Fruit fly (Drosophila melanogaster) whole organism, prepupa: Measurements from ENCODE around the gene comm3.

Source experiments
- CG10631 ChIP-seq: fragments of 200-800 bp; sonication (Bioruptor generic); optimal IDR thresholded peaks from 2 replicates; lab custom pipeline; 2016; ENCODE audit warnings: missing biosample characterization, missing genetic modification characterization
- CG10669 ChIP-seq: fragments of 200-800 bp; sonication (Bioruptor generic); optimal IDR thresholded peaks from 3 replicates; lab custom pipeline; 2018; ENCODE audit warnings: missing biosample characterization, mild to moderate bottlenecking, missing genetic modification characterization, moderate library complexity
- CG11762 ChIP-seq: fragments of 200-800 bp; sonication (Bioruptor generic); optimal IDR thresholded peaks from 3 replicates; lab custom pipeline; 2016; ENCODE audit warnings: missing biosample characterization, missing genetic modification characterization; ENCODE audit not compliant: insufficient read depth
- CG7368 ChIP-seq: fragments of 200-800 bp; sonication (Bioruptor generic); optimal IDR thresholded peaks from 3 replicates; lab custom pipeline; 2016; ENCODE audit warnings: missing biosample characterization, missing genetic modification characterization
- CG8319 ChIP-seq: fragments of 200-800 bp; sonication (Bioruptor generic); optimal IDR thresholded peaks from 3 replicates; lab custom pipeline; 2016; ENCODE audit warnings: missing biosample characterization, missing genetic modification characterization
- Eip75B ChIP-seq: fragments of 200-800 bp; sonication (Bioruptor generic); optimal IDR thresholded peaks from 3 replicates; lab custom pipeline; 2016; ENCODE audit warnings: missing biosample characterization, missing genetic modification characterization
- Hr38 ChIP-seq: sonication (Bioruptor generic); optimal IDR thresholded peaks from 2 replicates; lab custom pipeline; 2016; ENCODE audit warnings: missing biosample characterization, missing genetic modification characterization
- dsx ChIP-seq: fragments of 200-800 bp; optimal IDR thresholded peaks from 3 replicates; lab custom pipeline; 2019; ENCODE audit warnings: missing biosample characterization, mild to moderate bottlenecking, missing genetic modification characterization, moderate library complexity; ENCODE audit not compliant: poor library complexity, severe bottlenecking
- esn ChIP-seq: fragments of 200-800 bp; sonication (Bioruptor generic); optimal IDR thresholded peaks from 2 replicates; lab custom pipeline; 2016; ENCODE audit warnings: missing biosample characterization, mild to moderate bottlenecking, missing genetic modification characterization, moderate library complexity
- fd85E ChIP-seq: fragments of 200-800 bp; sonication (Bioruptor generic); optimal IDR thresholded peaks from 3 replicates; lab custom pipeline; 2016; ENCODE audit warnings: missing biosample characterization, missing genetic modification characterization

DNA sequence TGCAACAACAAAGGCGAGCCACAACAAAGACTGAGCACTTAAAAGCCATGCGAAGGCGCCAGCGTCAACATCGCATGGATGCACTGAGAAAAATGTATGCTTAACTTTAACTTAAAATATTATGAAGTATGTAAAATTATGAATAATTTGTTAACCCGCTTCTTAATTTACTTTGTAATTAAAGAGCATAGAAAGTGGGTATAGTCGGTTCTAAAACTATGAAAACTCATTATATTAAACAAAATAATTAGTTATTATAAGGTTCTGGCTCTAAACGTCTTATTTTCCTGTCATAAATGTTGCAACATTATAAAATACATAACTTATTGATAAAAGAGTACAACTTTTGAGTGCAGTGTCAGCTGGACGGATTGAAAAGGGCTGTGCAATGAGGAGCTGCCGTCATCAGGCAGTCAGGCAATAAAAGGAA lies 6.0 kb downstream of the comm3 start:
- TF ChIP-seq CG8319 (GFP tag; lab: Kevin White, UChicago) (peak; percentile 37), dsx (GFP tag; lab: Kevin White, UChicago) (peak; percentile 17), CG10669 (peak; percentile 66), esn (GFP tag; lab: Kevin White, UChicago) (peak; percentile 73), CG7368 (GFP tag; lab: Kevin White, UChicago) (peak; percentile 0), CG10631 (GFP tag; lab: Kevin White, UChicago) (peak; percentile 49), Hr38 (GFP tag; lab: Kevin White, UChicago) (no peak), fd85E (GFP tag; lab: Kevin White, UChicago) (no peak), CG11762 (GFP tag; lab: Kevin White, UChicago) (peak; percentile 43), Eip75B (peak; percentile 52)
